Worm (Caenorhabditis elegans) whole organism, early embryonic: ENCODE data around the gene C42D4.3.

Source experiments
- ama-1 ChIP-seq: fragments of 150-350 bp; optimal IDR thresholded peaks from 2 replicates; lab custom pipeline; 2014
- flt-1 ChIP-seq: fragments of 200-800 bp; sonication (Bioruptor generic); IDR thresholded peaks from 2 replicates; pipeline ENCODE4 v1.3.6; 2022; ENCODE audit warnings: missing genetic modification characterization, missing compliant biosample characterization
- pes-1 ChIP-seq: fragments of 200-800 bp; sonication (Bioruptor generic); IDR thresholded peaks from 2 replicates; pipeline ENCODE4 v1.3.6; 2022; ENCODE audit warnings: missing genetic modification reagents, missing genetic modification characterization, missing compliant biosample characterization
- scrt-1 ChIP-seq: fragments of 200-800 bp; sonication (Bioruptor generic); IDR thresholded peaks from 2 replicates; pipeline ENCODE4 v1.3.6; 2022; ENCODE audit warnings: missing genetic modification characterization, missing compliant biosample characterization
- tbx-37 ChIP-seq: fragments of 200-800 bp; sonication (Bioruptor generic); conservative IDR thresholded peaks from 2 replicates; pipeline ENCODE4 v1.3.6; 2022; ENCODE audit warnings: missing genetic modification reagents, missing genetic modification characterization, missing compliant biosample characterization
- tra-4 ChIP-seq: sonication (generic microtip); optimal IDR thresholded peaks from 2 replicates; lab custom pipeline; 2017; ENCODE audit warnings: missing genetic modification characterization, missing compliant biosample characterization

DNA sequence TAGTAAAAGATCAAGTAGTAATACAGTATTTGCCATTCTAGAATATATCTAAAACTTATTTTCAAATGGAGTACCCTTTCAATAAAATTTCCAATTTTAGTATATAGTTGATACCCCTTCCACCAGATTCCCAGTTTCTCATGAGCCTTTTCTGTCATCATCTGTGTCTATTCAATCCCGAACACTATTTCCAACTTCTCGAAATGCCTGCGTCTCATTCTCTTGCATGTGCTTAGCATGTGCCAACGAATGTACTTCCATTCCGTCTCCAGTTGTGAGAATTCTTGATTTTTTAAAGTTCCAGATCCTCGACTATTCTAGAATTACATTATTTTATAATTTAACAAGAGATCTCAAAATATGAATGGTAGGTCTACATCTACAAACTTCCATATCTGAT lies 12.5 kb upstream of the C42D4.3 start, which contains the start of gene C42D4.18:
- TF ChIP-seq tbx-37 (no peak), scrt-1 (GFP tag; lab: Robert Waterston, UW) (no peak), ama-1 (lab: Kevin White, UChicago) (no peak), tra-4 (tag; lab: Kevin White, UChicago) (no peak), pes-1 (GFP tag; lab: Robert Waterston, UW) (no peak), flt-1 (GFP tag; lab: Robert Waterston, UW) (no peak)
